Worm (Caenorhabditis elegans): ENCODE results near the gene Y50D7A.10.
A peak's percentile ranks its signal among the peaks of the same experiment; 100 is the strongest.

Y50D7A.10 gene

ce11 chrIII:343346-344220 lies 28.3 kb downstream of the Y50D7A.10 start (continued):
- TF ChIP-seq egl-44 (GFP tag; IDR thresholded peaks at IDR 0.05) (no peak), unc-62 (GFP tag; optimal IDR thresholded peaks at IDR 0.05) (no peak), dpff-1 (tag; optimal IDR thresholded peaks at IDR 0.05) (peak; percentile 54), lin-40 (tag; optimal IDR thresholded peaks at IDR 0.05) (peak; percentile 17), bed-2 (GFP tag; IDR thresholded peaks at IDR 0.05) (no peak), zim-3 (tag; optimal IDR thresholded peaks at IDR 0.05) (peak; percentile 1), repo-1 (tag; optimal IDR thresholded peaks at IDR 0.05) (no peak), B0261.1 (tag; optimal IDR thresholded peaks at IDR 0.05) (no peak), sea-2 (GFP tag; IDR thresholded peaks at IDR 0.05) (no peak)

ce11 chrIII:344322-344721 lies 29.1 kb downstream of the Y50D7A.10 start:
- TF ChIP-seq akir-1 (GFP tag; optimal IDR thresholded peaks at IDR 0.05) (no peak), ama-1 (optimal IDR thresholded peaks at IDR 0.05) (peak; percentile 42), ama-1 (GFP tag; optimal IDR thresholded peaks at IDR 0.05) (no peak), snpc-1.3 (tag; optimal IDR thresholded peaks at IDR 0.05; ENCODE audit: insufficient read depth) (no peak), pbrm-1 (GFP tag; IDR thresholded peaks at IDR 0.05) (peak; percentile 23; the same call in 1 of the 2 replicates), aptf-2 (GFP tag; conservative IDR thresholded peaks at IDR 0.05) (no peak), hsf-1 (GFP tag; IDR thresholded peaks at IDR 0.05) (0 out of 2 replicates have a peak, but pooled peaks have one; percentile 4), F52B5.7 (tag; optimal IDR thresholded peaks at IDR 0.05) (peak; percentile 35), lag-1 (GFP tag; IDR thresholded peaks at IDR 0.05) (no peak)

- TF ChIP-seq cebp-1 (GFP tag; IDR thresholded peaks at IDR 0.05) (no peak), cebp-1 (tag; optimal IDR thresholded peaks at IDR 0.05) (peak; percentile 13), F55B11.4 (tag; optimal IDR thresholded peaks at IDR 0.05; ENCODE audit: borderline replicate concordance, insufficient read depth) (no peak), chd-7 (tag; optimal IDR thresholded peaks at IDR 0.05) (peak; percentile 18), dox-1 (GFP tag; IDR thresholded peaks at IDR 0.05) (peak; percentile 36; the same call in 1 of the 2 replicates), zfh-2 (GFP tag; conservative IDR thresholded peaks at IDR 0.05) (peak; percentile 72), F22D6.2 (tag; optimal IDR thresholded peaks at IDR 0.05) (no peak)
Observed at ce11 chrIII:345503-345902, 30.2 kb downstream of the Y50D7A.10 start.

- TF ChIP-seq F33H1.4 (GFP tag; IDR thresholded peaks at IDR 0.05) (no peak), ceh-40 (GFP tag; IDR thresholded peaks at IDR 0.05) (no peak), attf-3 (GFP tag; conservative IDR thresholded peaks at IDR 0.05) (0 out of 2 replicates have a peak, but pooled peaks have one; percentile 15), F52B5.7 (tag; optimal IDR thresholded peaks at IDR 0.05) (peak; percentile 0), somi-1 (GFP tag; optimal IDR thresholded peaks at IDR 0.05) (no peak), nhr-90 (tag; optimal IDR thresholded peaks at IDR 0.05) (no peak), ztf-6 (GFP tag; IDR thresholded peaks at IDR 0.05) (0 out of 2 replicates have a peak, but pooled peaks have one; percentile 21), F49E8.2 (tag; optimal IDR thresholded peaks at IDR 0.05; ENCODE audit: insufficient read depth) (no peak), gei-17 (GFP tag; optimal IDR thresholded peaks at IDR 0.05) (no peak), repo-1 (tag; optimal IDR thresholded peaks at IDR 0.05) (no peak), zfh-2 (GFP tag; conservative IDR thresholded peaks at IDR 0.05) (peak; percentile 66), lin-26 (GFP tag; IDR thresholded peaks at IDR 0.05) (no peak), dox-1 (GFP tag; IDR thresholded peaks at IDR 0.05) (0 out of 2 replicates have a peak, but pooled peaks have one; percentile 11), B0261.1 (tag; optimal IDR thresholded peaks at IDR 0.05) (no peak)
Observed at ce11 chrIII:346942-347341, 31.7 kb downstream of the Y50D7A.10 start.
